Fruit fly (Drosophila melanogaster): ENCODE results near the gene Galk.

The Galk gene

dm6 chr3L:8974478-8975477, 11.1 kb downstream of the Galk start, which contains the start of the genes pix and Srp68 (continued):
- TF ChIP-seq MTF-1 (GFP tag; optimal IDR thresholded peaks at IDR 0.05; ENCODE audit: borderline replicate concordance) (no peak), cg (GFP tag; optimal IDR thresholded peaks at IDR 0.05) (no peak), lilli (GFP tag; optimal IDR thresholded peaks at IDR 0.05) (peak; percentile 75), dpn (GFP tag; optimal IDR thresholded peaks at IDR 0.05) (peak; percentile 44 to 63), ara (GFP tag; IDR thresholded peaks at IDR 0.05) (no peak), ewg (GFP tag; optimal IDR thresholded peaks at IDR 0.05) (peak; percentile 63)

- TF ChIP-seq CG1602 (GFP tag; optimal IDR thresholded peaks at IDR 0.05) = no peak
- no peak for TF ChIP-seq CG17328 (GFP tag; IDR thresholded peaks at IDR 0.05)
- no peak for TF ChIP-seq CG14014 (GFP tag; IDR thresholded peaks at IDR 0.05)
- TF ChIP-seq BEAF-32 (GFP tag; optimal IDR thresholded peaks at IDR 0.05) = peak; percentile 21
- TF ChIP-seq gsb-n (tag; optimal IDR thresholded peaks at IDR 0.05) = no peak
- no peak for TF ChIP-seq CG9932 (GFP tag; IDR thresholded peaks at IDR 0.05)
- TF ChIP-seq Scr (GFP tag; IDR thresholded peaks at IDR 0.05; ENCODE audit: partially characterized antibody) = peak; percentile 24
- TF ChIP-seq Dbx (GFP tag; IDR thresholded peaks at IDR 0.05) = 0 out of 3 replicates have a peak, but pooled peaks have one; percentile 26
- no peak for TF ChIP-seq NK7.1 (GFP tag; optimal IDR thresholded peaks at IDR 0.05)
- peak; percentile 47 for TF ChIP-seq HmgZ (tag; optimal IDR thresholded peaks at IDR 0.05)
- 0 out of 4 replicates have a peak, but pooled peaks have one; percentile 25 for TF ChIP-seq chinmo (GFP tag; IDR thresholded peaks at IDR 0.05; ENCODE audit: partially characterized antibody)
- TF ChIP-seq Ets65A (GFP tag) = peak; percentile 87
- no peak for TF ChIP-seq Hr39 (optimal IDR thresholded peaks at IDR 0.05)
- TF ChIP-seq unpg (GFP tag; optimal IDR thresholded peaks at IDR 0.05) = no peak
- TF ChIP-seq CG11398 (GFP tag; optimal IDR thresholded peaks at IDR 0.05) = peak; percentile 6
- TF ChIP-seq nmo (GFP tag; optimal IDR thresholded peaks at IDR 0.05) = peak; percentile 20
- no peak for TF ChIP-seq ash1 (GFP tag; optimal IDR thresholded peaks at IDR 0.05)
- TF ChIP-seq stwl (tag; optimal IDR thresholded peaks at IDR 0.05) = peak; percentile 23
- no peak for TF ChIP-seq CG9817 (tag; optimal IDR thresholded peaks at IDR 0.05)
- peak; percentile 61 for TF ChIP-seq CoRest (tag; optimal IDR thresholded peaks at IDR 0.05)
- no peak for TF ChIP-seq sr (GFP tag; IDR thresholded peaks at IDR 0.05)
- TF ChIP-seq psq (GFP tag; optimal IDR thresholded peaks at IDR 0.05) = peak; percentile 52
- TF ChIP-seq CG4617 (GFP tag; optimal IDR thresholded peaks at IDR 0.05; ENCODE audit: borderline replicate concordance) = peak; percentile 35
- TF ChIP-seq CG34224 (GFP tag; IDR thresholded peaks at IDR 0.05; ENCODE audit: partially characterized antibody) = 0 out of 3 replicates have a peak, but pooled peaks have one; percentile 14
- peak; percentile 22 for TF ChIP-seq CG2116 (GFP tag; optimal IDR thresholded peaks at IDR 0.05)
- TF ChIP-seq CG34422 (GFP tag; IDR thresholded peaks at IDR 0.05) = 0 out of 3 replicates have a peak, but pooled peaks have one; percentile 14
- TF ChIP-seq crp (GFP tag; optimal IDR thresholded peaks at IDR 0.05) = peak in 1 of 2 experiments; percentile 7
- TF ChIP-seq NC2β (GFP tag; optimal IDR thresholded peaks at IDR 0.05) = peak; percentile 11
- peak; percentile 32; the same call in 1 of the 2 replicates for TF ChIP-seq Rfx (GFP tag; IDR thresholded peaks at IDR 0.05)
- peak; percentile 90 for TF ChIP-seq MBD-R2 (GFP tag; IDR thresholded peaks at IDR 0.05)
- no peak for TF ChIP-seq slp2 (GFP tag; optimal IDR thresholded peaks at IDR 0.05)
- TF ChIP-seq PHDP (tag; optimal IDR thresholded peaks at IDR 0.05) = no peak
- TF ChIP-seq CG17912 (GFP tag; optimal IDR thresholded peaks at IDR 0.05) = peak; percentile 7
- TF ChIP-seq crol (GFP tag; IDR thresholded peaks at IDR 0.05) = peak; percentile 63; the same call in 1 of the 2 replicates
- no peak for TF ChIP-seq CG10147 (GFP tag; optimal IDR thresholded peaks at IDR 0.05)
- TF ChIP-seq B-H2 (GFP tag; optimal IDR thresholded peaks at IDR 0.05) = peak; percentile 17
- peak; percentile 53 for TF ChIP-seq CG13287 (GFP tag; IDR thresholded peaks at IDR 0.05; ENCODE audit: partially characterized antibody)
- no peak for TF ChIP-seq Oaz (GFP tag; IDR thresholded peaks at IDR 0.05)
- TF ChIP-seq Dref (GFP tag; IDR thresholded peaks at IDR 0.05) = peak; percentile 34
- TF ChIP-seq CG9797 (GFP tag; optimal IDR thresholded peaks at IDR 0.05) = peak; percentile 54
- peak; percentile 13 for TF ChIP-seq CTCF (GFP tag; optimal IDR thresholded peaks at IDR 0.05)
These were observed 17.5 kb downstream of the Galk start, which contains the start of gene CG5026 for dm6 chr3L:8968437-8968836. CG5026 (plus strand) TSS chr3L:8968528.
